Worm (Caenorhabditis elegans) whole organism, L2 larva: ENCODE results near the gene atx-2.

Source experiments
- C34F6.9 ChIP-seq: fragments of 150-350 bp; optimal IDR thresholded peaks from 2 replicates; lab custom pipeline; 2014; ENCODE audit warnings: missing biosample characterization, missing genetic modification characterization
- F13H6.1 ChIP-seq: sonication (generic microtip); optimal IDR thresholded peaks from 2 replicates; lab custom pipeline; 2016; ENCODE audit warnings: missing genetic modification characterization, missing compliant biosample characterization
- R02D3.7 ChIP-seq: fragments of 150-350 bp; optimal IDR thresholded peaks from 2 replicates; lab custom pipeline; 2014; ENCODE audit warnings: missing biosample characterization, missing genetic modification characterization
- Y55F3AM.14 ChIP-seq: fragments of 200-800 bp; sonication (Bioruptor generic); optimal IDR thresholded peaks from 2 replicates; lab custom pipeline; 2018; ENCODE audit warnings: mild to moderate bottlenecking, missing genetic modification characterization, missing compliant biosample characterization
- ZK546.5 ChIP-seq: sonication (generic microtip); optimal IDR thresholded peaks from 2 replicates; lab custom pipeline; 2017; ENCODE audit warnings: missing biosample characterization, missing genetic modification characterization
- aly-2 ChIP-seq: fragments of 150-350 bp; optimal IDR thresholded peaks from 2 replicates; lab custom pipeline; 2014; ENCODE audit warnings: missing biosample characterization, missing genetic modification characterization
- blmp-1 ChIP-seq: sonication (generic microtip); optimal IDR thresholded peaks from 2 replicates; lab custom pipeline; 2017; ENCODE audit warnings: missing genetic modification characterization, mild to moderate bottlenecking, missing compliant biosample characterization, antibody characterized with exemption, moderate library complexity; ENCODE audit not compliant: insufficient read depth
- ceh-16 ChIP-seq: fragments of 150-350 bp; optimal IDR thresholded peaks from 2 replicates; lab custom pipeline; 2014; ENCODE audit warnings: missing biosample characterization, missing genetic modification characterization
- crh-2 ChIP-seq: sonication (generic microtip); optimal IDR thresholded peaks from 2 replicates; lab custom pipeline; 2017; ENCODE audit warnings: missing biosample characterization, missing genetic modification characterization
- dmd-4 ChIP-seq: sonication (generic microtip); optimal IDR thresholded peaks from 2 replicates; lab custom pipeline; 2017; ENCODE audit warnings: missing biosample characterization, missing genetic modification characterization
- egl-27 ChIP-seq: sonication (generic microtip); optimal IDR thresholded peaks from 3 replicates; lab custom pipeline; 2017; ENCODE audit warnings: missing biosample characterization, missing genetic modification reagents, missing genetic modification characterization
- elt-1 ChIP-seq: fragments of 150-350 bp; optimal IDR thresholded peaks from 2 replicates; lab custom pipeline; 2014; ENCODE audit warnings: missing biosample characterization, missing genetic modification characterization
- fos-1 ChIP-seq: fragments of 150-350 bp; optimal IDR thresholded peaks from 2 replicates; lab custom pipeline; 2014; ENCODE audit warnings: missing biosample characterization, missing genetic modification characterization
- gmeb-1 ChIP-seq: fragments of 150-350 bp; optimal IDR thresholded peaks from 2 replicates; lab custom pipeline; 2014; ENCODE audit warnings: missing biosample characterization, missing genetic modification characterization
- lin-11 ChIP-seq: fragments of 150-350 bp; sonication (generic microtip); optimal IDR thresholded peaks from 2 replicates; lab custom pipeline; 2014; ENCODE audit warnings: missing biosample characterization, missing genetic modification characterization, inconsistent platforms, mixed read lengths
- lin-13 ChIP-seq: fragments of 150-350 bp; optimal IDR thresholded peaks from 2 replicates; lab custom pipeline; 2014; ENCODE audit warnings: missing biosample characterization, missing genetic modification reagents, missing genetic modification characterization
- lsy-2 ChIP-seq, 2 experiments: fragments of 150-350 bp in 1 of 2; sonication (generic microtip) in 1 of 2; optimal IDR thresholded peaks; 2 replicates each; lab custom pipeline; 2014 to 2017; ENCODE audit warnings: missing biosample characterization in 2 of 2, missing genetic modification characterization in 2 of 2
- mab-5 ChIP-seq: fragments of 150-350 bp; optimal IDR thresholded peaks from 2 replicates; lab custom pipeline; 2014; ENCODE audit warnings: missing biosample characterization, missing genetic modification characterization
- mbf-1 ChIP-seq: sonication (generic microtip); optimal IDR thresholded peaks from 2 replicates; lab custom pipeline; 2017; ENCODE audit warnings: missing biosample characterization, missing genetic modification characterization
- mdl-1 ChIP-seq, 2 experiments: fragments of 150-350 bp in 1 of 2; sonication (generic microtip) in 1 of 2; optimal IDR thresholded peaks; 2 replicates each; lab custom pipeline; 2017; ENCODE audit warnings: missing biosample characterization in 2 of 2, missing genetic modification characterization in 2 of 2
- nhr-10 ChIP-seq: sonication (generic microtip); optimal IDR thresholded peaks from 2 replicates; lab custom pipeline; 2017; ENCODE audit warnings: missing biosample characterization, missing genetic modification characterization
- nhr-12 ChIP-seq: fragments of 150-350 bp; optimal IDR thresholded peaks from 2 replicates; lab custom pipeline; 2014; ENCODE audit warnings: missing biosample characterization, missing genetic modification characterization
- nhr-129 ChIP-seq: fragments of 150-350 bp; optimal IDR thresholded peaks from 2 replicates; lab custom pipeline; 2014; ENCODE audit warnings: missing biosample characterization, missing genetic modification characterization
- nhr-21 ChIP-seq: fragments of 150-350 bp; optimal IDR thresholded peaks from 2 replicates; lab custom pipeline; 2014; ENCODE audit warnings: missing biosample characterization, missing genetic modification characterization
- nhr-23 ChIP-seq: fragments of 150-350 bp; optimal IDR thresholded peaks from 2 replicates; lab custom pipeline; 2014; ENCODE audit warnings: missing biosample characterization, missing genetic modification reagents, missing genetic modification characterization
- nhr-25 ChIP-seq: fragments of 150-350 bp; sonication (generic microtip); optimal IDR thresholded peaks from 3 replicates; lab custom pipeline; 2014; ENCODE audit warnings: missing biosample characterization, missing genetic modification characterization
- nhr-6 ChIP-seq: fragments of 150-350 bp; optimal IDR thresholded peaks from 2 replicates; lab custom pipeline; 2014; ENCODE audit warnings: missing biosample characterization, missing genetic modification characterization
- nhr-77 ChIP-seq: fragments of 150-350 bp; optimal IDR thresholded peaks from 2 replicates; lab custom pipeline; 2014; ENCODE audit warnings: missing biosample characterization, missing genetic modification characterization
- sem-4 ChIP-seq: fragments of 150-350 bp; optimal IDR thresholded peaks from 2 replicates; lab custom pipeline; 2014; ENCODE audit warnings: missing biosample characterization, missing genetic modification reagents, missing genetic modification characterization
- skn-1 ChIP-seq: sonication (generic microtip); optimal IDR thresholded peaks from 2 replicates; lab custom pipeline; 2017; ENCODE audit warnings: missing biosample characterization, missing genetic modification characterization
- sma-3 ChIP-seq: sonication (generic microtip); optimal IDR thresholded peaks from 2 replicates; lab custom pipeline; 2016; ENCODE audit warnings: missing genetic modification reagents, missing genetic modification characterization, missing compliant biosample characterization
- sma-9 ChIP-seq, 2 experiments: fragments of 150-350 bp in 1 of 2; sonication (generic microtip) in 1 of 2; optimal IDR thresholded peaks; 2 replicates each; lab custom pipeline; 2014 to 2016; ENCODE audit warnings: missing genetic modification characterization in 2 of 2, mild to moderate bottlenecking in 1 of 2, missing biosample characterization in 1 of 2, missing compliant biosample characterization in 1 of 2, missing genetic modification reagents in 1 of 2, moderate library complexity in 1 of 2
- snpc-4 ChIP-seq: fragments of 150-350 bp; optimal IDR thresholded peaks from 2 replicates; lab custom pipeline; 2014; ENCODE audit warnings: missing biosample characterization, missing genetic modification characterization
- unc-39 ChIP-seq: fragments of 150-350 bp; optimal IDR thresholded peaks from 2 replicates; lab custom pipeline; 2014; ENCODE audit warnings: missing biosample characterization, missing genetic modification characterization
- unc-55 ChIP-seq: fragments of 150-350 bp; sonication (generic microtip); optimal IDR thresholded peaks from 3 replicates; lab custom pipeline; 2014; ENCODE audit warnings: missing biosample characterization, missing genetic modification reagents, missing genetic modification characterization
- unc-62 ChIP-seq: fragments of 150-350 bp; optimal IDR thresholded peaks from 2 replicates; lab custom pipeline; 2014; ENCODE audit warnings: missing biosample characterization, missing genetic modification reagents, missing genetic modification characterization
- zag-1 ChIP-seq: fragments of 150-350 bp; optimal IDR thresholded peaks from 2 replicates; lab custom pipeline; 2014; ENCODE audit warnings: missing biosample characterization, missing genetic modification characterization
- ztf-1 ChIP-seq: fragments of 200-800 bp; sonication (Bioruptor generic); conservative IDR thresholded peaks from 2 replicates; pipeline ENCODE4 v1.3.6; 2022; ENCODE audit warnings: missing genetic modification characterization, missing compliant biosample characterization
- ztf-4 ChIP-seq: fragments of 150-350 bp; optimal IDR thresholded peaks from 2 replicates; lab custom pipeline; 2014; ENCODE audit warnings: missing biosample characterization, missing genetic modification characterization

atx-2 gene

DNA sequence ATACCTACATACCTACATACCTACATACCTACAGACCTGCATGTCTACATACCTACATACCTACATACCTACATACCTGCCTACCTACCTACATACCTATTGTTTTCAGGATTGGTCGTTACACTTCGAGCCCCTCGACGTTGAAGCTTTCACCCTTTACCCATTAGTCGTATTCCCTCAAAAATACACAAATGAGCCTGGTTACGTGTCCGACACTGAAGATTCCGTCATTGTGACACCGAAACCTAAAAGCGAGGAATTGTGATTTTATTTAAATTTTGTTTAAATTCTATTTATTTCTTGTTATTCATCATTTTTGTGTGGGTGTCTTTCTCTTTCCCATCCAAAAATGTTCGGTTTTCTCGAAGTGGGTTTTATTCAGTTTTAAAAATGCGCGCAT lies 18.0 kb downstream of the atx-2 start, which contains the start of gene D2045.7:
D2045.7 (plus strand) TSS at position 301 of the 400 bp plus-strand sequence.
- no peak for TF ChIP-seq C34F6.9

ce11 chrIII:10481497-10481896 lies 20.3 kb downstream of the atx-2 start:
- peak; percentile 63 for TF ChIP-seq skn-1 (tag; lab: Kevin White, UChicago)
- TF ChIP-seq sem-4 (tag; lab: Kevin White, UChicago): no peak
- TF ChIP-seq, all 48 proteins: peak for 1

DNA sequence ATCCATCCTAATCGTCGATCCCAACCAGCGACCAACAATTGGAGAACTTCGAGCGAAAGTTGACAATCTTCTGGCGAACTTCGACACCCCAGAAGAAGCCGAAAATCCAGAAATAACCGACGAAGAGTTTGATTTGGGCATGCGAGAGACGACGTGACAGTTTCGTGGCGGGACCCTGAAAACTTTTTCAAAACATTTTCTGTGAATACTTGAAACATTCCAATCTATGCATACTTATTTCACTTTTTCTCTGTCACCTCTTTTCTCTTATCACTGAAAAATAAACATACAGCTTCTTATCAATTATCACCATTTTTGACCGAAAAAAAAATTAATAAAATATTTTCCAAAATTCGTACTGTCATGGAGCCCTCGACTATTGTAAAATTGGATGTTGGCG lies 20.8 kb downstream of the atx-2 start, which contains the start of gene D2045.8:
D2045.8 (plus strand) TSS at position 301 of the 400 bp plus-strand sequence.
- no peak for TF ChIP-seq dmd-4 (tag; lab: Kevin White, UChicago)
- no peak for TF ChIP-seq mdl-1 (tag; optimal IDR thresholded peaks at IDR 0.05; lab: Kevin White, UChicago)
- no peak for TF ChIP-seq mab-5 (tag; lab: Kevin White, UChicago)
- TF ChIP-seq F13H6.1 (tag; lab: Kevin White, UChicago): no peak
- TF ChIP-seq unc-62 (GFP tag; lab: Kevin White, UChicago): no peak
- no peak for TF ChIP-seq nhr-25 (tag; lab: Kevin White, UChicago)
- TF ChIP-seq nhr-23: no peak
- no peak for TF ChIP-seq nhr-10 (tag; lab: Kevin White, UChicago)
- TF ChIP-seq skn-1 (tag; lab: Kevin White, UChicago): peak; percentile 36

ce11 chrIII:10486455-10486854 lies 25.3 kb downstream of the atx-2 start:
- TF ChIP-seq blmp-1: no peak
- peak; percentile 56 for TF ChIP-seq sma-3 (GFP tag; lab: Kevin White, UChicago)
- no peak for TF ChIP-seq fos-1 (tag; lab: Kevin White, UChicago)
- peak; percentile 35 for TF ChIP-seq nhr-21 (tag; lab: Kevin White, UChicago)
- peak; percentile 57 for TF ChIP-seq crh-2
- TF ChIP-seq nhr-77 (tag; lab: Kevin White, UChicago): no peak
- TF ChIP-seq nhr-12 (tag; lab: Kevin White, UChicago): no peak

ce11 chrIII:10488052-10488451 lies 26.9 kb downstream of the atx-2 start, which contains the start of gene ptr-25:
Gene ptr-25 (plus strand): TSS chrIII:10488124.
- TF ChIP-seq Y55F3AM.14 (no peak), nhr-10 (tag; lab: Kevin White, UChicago) (no peak), nhr-129 (tag; lab: Kevin White, UChicago) (no peak)

DNA sequence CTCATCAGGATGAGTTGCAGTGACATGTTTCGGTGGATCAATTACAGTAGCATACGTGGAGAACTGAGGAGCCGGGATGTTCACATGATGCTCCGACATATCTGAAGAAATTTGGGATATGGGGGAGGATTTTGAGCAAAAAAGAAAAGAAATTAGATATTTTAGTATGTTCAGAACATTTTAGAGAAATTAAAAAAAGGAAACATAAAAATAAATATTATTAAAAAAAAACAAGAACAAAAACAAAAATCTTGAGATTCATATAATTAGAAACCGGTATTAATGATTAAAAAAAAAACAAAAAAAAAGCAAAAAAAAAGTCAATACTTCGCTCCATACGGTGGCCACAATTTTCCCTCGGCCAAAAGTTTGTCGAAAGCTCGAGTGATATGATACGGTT lies 42.6 kb downstream of the atx-2 start, which contains the start of gene rab-33:
rab-33 (minus strand) TSS at position 101 of the 400 bp plus-strand sequence.
- TF ChIP-seq mbf-1: no peak
- no peak for TF ChIP-seq nhr-77 (tag; lab: Kevin White, UChicago)
- TF ChIP-seq unc-39: no peak
- no peak for TF ChIP-seq ZK546.5 (tag; lab: Kevin White, UChicago)
- TF ChIP-seq nhr-129 (tag; lab: Kevin White, UChicago): no peak
- no peak for TF ChIP-seq aly-2
- TF ChIP-seq blmp-1: no peak
- no peak for TF ChIP-seq ztf-1 (GFP tag; lab: Robert Waterston, UW)
- TF ChIP-seq C34F6.9: no peak

DNA sequence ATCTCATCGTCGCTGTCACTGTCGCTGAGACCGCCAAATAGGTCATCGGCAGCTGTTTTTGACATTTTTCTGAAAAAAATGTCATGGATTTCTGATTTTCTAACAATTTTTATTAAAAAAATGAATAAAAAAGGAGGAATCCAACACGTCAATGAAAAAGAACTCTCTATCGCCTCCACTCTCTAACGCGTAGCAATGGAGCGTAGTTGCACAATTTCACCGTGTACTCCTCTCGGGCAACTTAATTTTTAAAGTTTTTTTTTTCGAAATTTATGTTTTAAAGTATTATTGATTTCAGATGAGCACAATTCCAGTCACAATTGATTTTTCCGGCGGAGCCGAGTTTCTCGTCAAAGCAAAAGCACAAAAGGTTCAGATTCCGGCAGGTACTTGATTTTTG lies 44.0 kb downstream of the atx-2 start, which contains the start of the genes taf-11.3 and urm-1:
taf-11.3 (minus strand) TSS at position 69 of the 400 bp plus-strand sequence.
urm-1 (plus strand) TSS at position 299 of the 400 bp plus-strand sequence.
- peak; percentile 88 for TF ChIP-seq C34F6.9
- peak; percentile 67 for TF ChIP-seq lin-11 (tag; lab: Kevin White, UChicago)
- no peak for TF ChIP-seq mbf-1
- TF ChIP-seq snpc-4: peak; percentile 78
- TF ChIP-seq lsy-2 (tag; optimal IDR thresholded peaks at IDR 0.05; lab: Kevin White, UChicago): peak; percentile 54 to 90
- TF ChIP-seq elt-1 (tag; lab: Kevin White, UChicago): no peak
- peak; percentile 62 for TF ChIP-seq ztf-4 (tag; lab: Kevin White, UChicago)
- peak; percentile 89 for TF ChIP-seq sem-4 (tag; lab: Kevin White, UChicago)
- no peak for TF ChIP-seq nhr-12 (tag; lab: Kevin White, UChicago)
- peak; percentile 61 for TF ChIP-seq fos-1 (tag; lab: Kevin White, UChicago)
- peak; percentile 66 for TF ChIP-seq nhr-129 (tag; lab: Kevin White, UChicago)
- peak; percentile 86 for TF ChIP-seq lin-13 (GFP tag; lab: Kevin White, UChicago)
- TF ChIP-seq mab-5 (tag; lab: Kevin White, UChicago): peak; percentile 65
- no peak for TF ChIP-seq R02D3.7 (tag; lab: Kevin White, UChicago)
- TF ChIP-seq mdl-1 (tag; optimal IDR thresholded peaks at IDR 0.05; lab: Kevin White, UChicago): no peak
- peak; percentile 82 for TF ChIP-seq sma-3 (GFP tag; lab: Kevin White, UChicago)
- peak; percentile 92 for TF ChIP-seq crh-2
- TF ChIP-seq unc-55 (GFP tag; lab: Kevin White, UChicago): peak; percentile 88
- peak; percentile 36 for TF ChIP-seq ceh-16
- peak; percentile 3 for TF ChIP-seq zag-1 (tag; lab: Kevin White, UChicago)
- peak; percentile 77 for TF ChIP-seq gmeb-1 (tag; lab: Kevin White, UChicago)
- TF ChIP-seq nhr-6 (tag; lab: Kevin White, UChicago): peak; percentile 57
- TF ChIP-seq F13H6.1 (tag; lab: Kevin White, UChicago): peak; percentile 68
- peak; percentile 71 for TF ChIP-seq nhr-25 (tag; lab: Kevin White, UChicago)
- no peak for TF ChIP-seq egl-27
- TF ChIP-seq sma-9 (GFP tag; optimal IDR thresholded peaks at IDR 0.05; lab: Kevin White, UChicago): peak; percentile 79
- no peak for TF ChIP-seq sma-9 (tag; optimal IDR thresholded peaks at IDR 0.05; lab: Kevin White, UChicago)
- TF ChIP-seq nhr-21 (tag; lab: Kevin White, UChicago): peak; percentile 75
- TF ChIP-seq, all 48 proteins: peak for 21
